Fruit fly (Drosophila melanogaster): ENCODE data around the gene Alg13.
A peak's percentile ranks its signal among the peaks of the same experiment; 100 is the strongest.

The Alg13 gene

dm6 chr3R:29116167-29116725, 22.1 kb downstream of the Alg13 start, which contains the start of gene Atg14:
Gene Atg14, plus strand, starts transcription at chr3R:29116391.
- TF ChIP-seq CrebA (GFP tag; optimal IDR thresholded peaks at IDR 0.05; ENCODE audit: borderline replicate concordance) (no peak), foxo (GFP tag; optimal IDR thresholded peaks at IDR 0.05) (peak in 1 of 2 experiments; percentile 21), h (GFP tag; optimal IDR thresholded peaks at IDR 0.05) (peak; percentile 27), usp (GFP tag; optimal IDR thresholded peaks at IDR 0.05) (no peak), fru (GFP tag; optimal IDR thresholded peaks at IDR 0.05) (peak; percentile 37), Hr83 (GFP tag; optimal IDR thresholded peaks at IDR 0.05; ENCODE audit: poor library complexity, severe bottlenecking) (peak; percentile 1), br (GFP tag; optimal IDR thresholded peaks at IDR 0.05) (peak; percentile 9)

dm6 chr3R:29113392-29113791, 25.0 kb downstream of the Alg13 start:
- TF ChIP-seq sage (GFP tag; optimal IDR thresholded peaks at IDR 0.05) (no peak), jim (GFP tag; optimal IDR thresholded peaks at IDR 0.05) (no peak), GATAd (GFP tag; optimal IDR thresholded peaks at IDR 0.05) (no peak), sv (GFP tag; optimal IDR thresholded peaks at IDR 0.05) (no peak), CG32264 (GFP tag; optimal IDR thresholded peaks at IDR 0.05) (no peak), ey (GFP tag; optimal IDR thresholded peaks at IDR 0.05) (no peak), HLH106 (tag; optimal IDR thresholded peaks at IDR 0.05) (no peak)

dm6 chr3R:29112398-29113150, 25.8 kb downstream of the Alg13 start, which contains the start of the genes alpha-Man-Ib and Pdhb:
Gene alpha-Man-Ib, minus strand, starts transcription at chr3R:29112822.
Gene Pdhb, plus strand, starts transcription at chr3R:29113071.
- TF ChIP-seq pan (optimal IDR thresholded peaks at IDR 0.05) (no peak), usp (GFP tag; optimal IDR thresholded peaks at IDR 0.05) (no peak), ey (GFP tag; optimal IDR thresholded peaks at IDR 0.05) (peak; percentile 40), CrebA (GFP tag; optimal IDR thresholded peaks at IDR 0.05; ENCODE audit: borderline replicate concordance) (no peak), rgr (GFP tag; optimal IDR thresholded peaks at IDR 0.05) (no peak), Jra (GFP tag; optimal IDR thresholded peaks at IDR 0.05) (no peak), CG9705 (GFP tag; optimal IDR thresholded peaks at IDR 0.05) (peak; percentile 69), N (GFP tag; optimal IDR thresholded peaks at IDR 0.05) (no peak), br (GFP tag; optimal IDR thresholded peaks at IDR 0.05) (peak; percentile 12), Hr83 (GFP tag; optimal IDR thresholded peaks at IDR 0.05; ENCODE audit: poor library complexity, severe bottlenecking) (no peak), sage (GFP tag; optimal IDR thresholded peaks at IDR 0.05) (no peak), CG32264 (GFP tag; optimal IDR thresholded peaks at IDR 0.05) (no peak), Sp1 (GFP tag; optimal IDR thresholded peaks at IDR 0.05) (peak; percentile 72), jim (GFP tag; optimal IDR thresholded peaks at IDR 0.05) (no peak), Mio (GFP tag; optimal IDR thresholded peaks at IDR 0.05) (no peak), foxo (GFP tag; optimal IDR thresholded peaks at IDR 0.05) (peak in 1 of 2 experiments; percentile 80), h (GFP tag; optimal IDR thresholded peaks at IDR 0.05) (peak; percentile 77), dl (GFP tag; optimal IDR thresholded peaks at IDR 0.05; ENCODE audit: insufficient read depth in 1 of 2, partially characterized antibody in 2 of 2) (no peak), dsf (GFP tag; optimal IDR thresholded peaks at IDR 0.05; ENCODE audit: borderline replicate concordance) (no peak), fru (GFP tag; optimal IDR thresholded peaks at IDR 0.05) (no peak), psq (GFP tag; optimal IDR thresholded peaks at IDR 0.05) (peak; percentile 50), Abd-B (GFP tag; optimal IDR thresholded peaks at IDR 0.05) (no peak), lola (GFP tag; optimal IDR thresholded peaks at IDR 0.05) (no peak), Hr78 (GFP tag; optimal IDR thresholded peaks at IDR 0.05) (no peak), OdsH (GFP tag; optimal IDR thresholded peaks at IDR 0.05) (peak; percentile 53), woc (GFP tag; optimal IDR thresholded peaks at IDR 0.05) (peak; percentile 77), brk (GFP tag; optimal IDR thresholded peaks at IDR 0.05) (no peak), GATAd (GFP tag; optimal IDR thresholded peaks at IDR 0.05) (no peak), dmrt93B (GFP tag; optimal IDR thresholded peaks at IDR 0.05) (no peak), Hnf4 (GFP tag; optimal IDR thresholded peaks at IDR 0.05) (no peak), Vsx2 (GFP tag; optimal IDR thresholded peaks at IDR 0.05; ENCODE audit: partially characterized antibody) (no peak), Myc (optimal IDR thresholded peaks at IDR 0.05) (peak; percentile 83), Dif (GFP tag; optimal IDR thresholded peaks at IDR 0.05; ENCODE audit: partially characterized antibody) (no peak), sv (GFP tag; optimal IDR thresholded peaks at IDR 0.05) (peak; percentile 76), Rel (GFP tag; optimal IDR thresholded peaks at IDR 0.05) (no peak), Rel (tag; optimal IDR thresholded peaks at IDR 0.05) (peak; percentile 43), tai (GFP tag; optimal IDR thresholded peaks at IDR 0.05) (no peak), Dfd (GFP tag; optimal IDR thresholded peaks at IDR 0.05) (no peak), HLH106 (tag; optimal IDR thresholded peaks at IDR 0.05) (peak; percentile 80)

Data from whole organism, wandering third instar larva.